Worm (Caenorhabditis elegans): ENCODE measurements around the gene F14H8.2.

Gene F14H8.2

DNA sequence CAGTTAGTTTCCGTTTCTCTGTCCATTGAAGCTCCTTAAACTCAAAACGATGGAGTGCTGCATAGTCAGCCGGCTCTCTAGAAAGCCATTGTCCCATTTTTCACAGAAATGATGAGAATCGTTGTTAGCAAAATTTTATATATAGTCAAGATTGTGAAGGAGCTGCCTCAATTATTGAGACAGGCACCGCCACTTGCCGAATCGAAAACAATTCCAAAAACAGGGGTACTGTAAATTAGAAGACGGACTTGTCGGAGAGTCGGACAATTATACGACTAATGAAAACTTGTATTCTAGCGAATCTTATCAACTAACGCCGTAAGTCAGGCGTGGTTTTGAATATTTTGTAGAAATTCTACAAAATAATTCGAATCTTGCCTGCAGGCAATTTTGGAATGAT, at the start of gene F14H8.2:
F14H8.2 (minus strand) TSS at position 101 of the 400 bp plus-strand sequence.
- TF ChIP-seq unc-55 (GFP tag; optimal IDR thresholded peaks at IDR 0.05) (no peak), mab-5 (tag; optimal IDR thresholded peaks at IDR 0.05) (no peak), ztf-11 (tag; optimal IDR thresholded peaks at IDR 0.05) (no peak), lin-13 (GFP tag; optimal IDR thresholded peaks at IDR 0.05) (no peak), sma-3 (GFP tag; optimal IDR thresholded peaks at IDR 0.05) (no peak), snpc-4 (tag; optimal IDR thresholded peaks at IDR 0.05) (no peak), R02D3.7 (tag; optimal IDR thresholded peaks at IDR 0.05) (no peak), C34F6.9 (tag; optimal IDR thresholded peaks at IDR 0.05) (no peak)

DNA sequence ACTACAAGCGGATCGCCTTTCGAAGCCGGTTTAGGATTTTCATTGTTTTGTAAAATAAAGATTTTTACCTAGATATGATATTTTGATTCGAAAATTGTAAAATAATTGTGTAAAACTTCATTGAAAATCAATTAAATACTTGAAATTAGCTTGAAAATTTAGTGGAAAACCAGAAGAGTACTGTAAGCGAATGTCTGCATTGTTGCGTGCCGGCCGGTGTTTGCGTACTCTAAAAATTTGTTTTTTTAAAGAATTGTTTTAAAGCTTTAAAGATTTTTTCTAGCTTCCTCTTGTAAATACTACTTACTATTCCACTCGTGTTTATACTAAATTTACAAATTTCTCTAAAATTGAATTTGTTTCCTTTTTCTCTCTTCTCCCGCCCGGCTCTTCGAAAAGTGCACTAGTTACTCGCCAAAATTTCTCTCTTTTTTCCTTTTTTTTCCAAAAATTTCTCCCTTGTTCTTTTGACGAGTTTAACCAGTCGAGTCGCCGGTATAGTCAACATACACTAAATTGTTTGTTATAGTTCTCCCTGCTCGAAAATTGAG, 49.4 kb upstream of the F14H8.2 start:
- TF ChIP-seq lsy-2 (tag; optimal IDR thresholded peaks at IDR 0.05) (peak in 1 of 2 experiments; percentile 70), mdl-1 (tag; optimal IDR thresholded peaks at IDR 0.05) (no peak)

DNA sequence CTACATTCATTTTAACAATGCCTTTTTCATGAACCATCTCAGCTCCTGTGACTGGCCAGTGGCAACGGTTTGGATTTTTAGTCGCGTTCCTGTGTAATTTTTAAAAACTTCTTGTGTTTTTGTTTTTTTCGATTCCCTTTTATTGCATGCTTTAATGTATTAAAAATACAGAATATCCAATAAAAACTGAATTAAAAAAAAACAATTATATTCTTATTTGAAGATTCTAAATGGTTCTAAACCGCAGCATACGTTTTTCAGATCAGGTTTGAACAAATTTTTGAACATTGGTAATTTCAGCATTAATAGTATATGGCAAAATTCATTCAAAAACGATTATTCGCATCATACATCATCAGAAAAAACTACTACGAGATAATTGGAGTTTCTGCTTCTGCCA, 48.2 kb upstream of the F14H8.2 start, which contains the start of gene dnj-3:
dnj-3 (plus strand) TSS at position 301 of the 400 bp plus-strand sequence.
- TF ChIP-seq nhr-6 (tag; optimal IDR thresholded peaks at IDR 0.05): no peak

DNA sequence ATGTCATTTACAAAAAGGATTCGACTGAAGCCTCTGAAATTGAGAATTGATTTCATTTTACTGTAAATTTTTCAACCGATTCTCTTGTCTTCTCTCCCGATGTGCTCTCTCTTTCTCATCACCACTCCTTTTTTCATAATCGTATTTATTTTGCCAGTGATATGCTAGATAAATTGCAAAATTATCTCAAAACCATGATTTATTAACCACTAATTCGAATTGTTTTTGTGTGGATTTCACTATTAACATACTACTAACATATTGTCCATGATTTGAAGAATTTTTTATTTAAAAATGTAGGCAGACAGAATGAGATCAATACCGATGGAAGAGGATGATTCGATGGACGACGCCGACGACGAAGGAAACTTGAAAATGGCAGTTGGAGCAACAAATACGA, 47.0 kb upstream of the F14H8.2 start, which contains the start of gene C25D7.10:
C25D7.10 (plus strand) TSS at position 301 of the 400 bp plus-strand sequence.
- TF ChIP-seq fos-1 (tag; optimal IDR thresholded peaks at IDR 0.05) (no peak), nhr-237 (tag; optimal IDR thresholded peaks at IDR 0.05) (no peak), peb-1 (tag; optimal IDR thresholded peaks at IDR 0.05) (no peak), F13H6.1 (tag; optimal IDR thresholded peaks at IDR 0.05) (no peak), nhr-129 (tag; optimal IDR thresholded peaks at IDR 0.05) (no peak), ztf-11 (tag; optimal IDR thresholded peaks at IDR 0.05) (no peak), ZK546.5 (tag; optimal IDR thresholded peaks at IDR 0.05) (no peak), lin-13 (GFP tag; optimal IDR thresholded peaks at IDR 0.05) (no peak), nhr-6 (tag; optimal IDR thresholded peaks at IDR 0.05) (no peak), sma-3 (GFP tag; optimal IDR thresholded peaks at IDR 0.05) (no peak), nhr-77 (tag; optimal IDR thresholded peaks at IDR 0.05) (no peak), ceh-16 (tag; optimal IDR thresholded peaks at IDR 0.05) (no peak), lsy-2 (tag; optimal IDR thresholded peaks at IDR 0.05) (no peak), gmeb-1 (tag; optimal IDR thresholded peaks at IDR 0.05) (no peak), nhr-12 (tag; optimal IDR thresholded peaks at IDR 0.05) (no peak), C34F6.9 (tag; optimal IDR thresholded peaks at IDR 0.05) (no peak)

DNA sequence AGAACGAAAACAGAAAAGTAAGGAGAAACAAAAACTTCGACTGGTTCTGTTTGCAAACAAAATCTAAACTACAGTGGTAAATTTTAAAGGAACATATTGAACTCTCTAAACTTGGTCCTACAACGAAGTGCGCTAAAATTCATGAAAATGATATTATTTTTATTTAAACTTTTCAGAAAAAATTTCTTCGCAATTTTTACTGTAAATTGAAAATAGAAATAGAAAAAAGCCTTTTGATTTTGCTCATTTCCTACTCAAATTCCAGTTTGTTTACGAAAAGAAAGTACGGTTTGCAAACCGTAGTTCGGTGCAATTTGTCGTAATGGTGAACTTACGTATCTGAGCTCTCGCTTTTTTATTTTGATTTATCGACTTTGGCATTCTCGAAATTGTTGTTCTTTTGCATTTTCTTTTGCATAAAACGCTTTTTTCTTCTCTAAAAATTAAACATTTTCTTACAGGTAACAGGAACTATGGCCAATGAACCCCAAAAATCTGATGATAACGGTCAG, 45.8 kb upstream of the F14H8.2 start, which contains the start of gene otub-1:
otub-1 (plus strand) TSS at position 462 of the 512 bp plus-strand sequence.
- TF ChIP-seq nhr-11 (tag; optimal IDR thresholded peaks at IDR 0.05) (no peak), skn-1 (tag; optimal IDR thresholded peaks at IDR 0.05) (no peak), nhr-129 (tag; optimal IDR thresholded peaks at IDR 0.05) (no peak), nhr-23 (tag; optimal IDR thresholded peaks at IDR 0.05) (no peak), R02D3.7 (tag; optimal IDR thresholded peaks at IDR 0.05) (no peak), gmeb-1 (tag; optimal IDR thresholded peaks at IDR 0.05) (no peak), C34F6.9 (tag; optimal IDR thresholded peaks at IDR 0.05) (no peak)

DNA sequence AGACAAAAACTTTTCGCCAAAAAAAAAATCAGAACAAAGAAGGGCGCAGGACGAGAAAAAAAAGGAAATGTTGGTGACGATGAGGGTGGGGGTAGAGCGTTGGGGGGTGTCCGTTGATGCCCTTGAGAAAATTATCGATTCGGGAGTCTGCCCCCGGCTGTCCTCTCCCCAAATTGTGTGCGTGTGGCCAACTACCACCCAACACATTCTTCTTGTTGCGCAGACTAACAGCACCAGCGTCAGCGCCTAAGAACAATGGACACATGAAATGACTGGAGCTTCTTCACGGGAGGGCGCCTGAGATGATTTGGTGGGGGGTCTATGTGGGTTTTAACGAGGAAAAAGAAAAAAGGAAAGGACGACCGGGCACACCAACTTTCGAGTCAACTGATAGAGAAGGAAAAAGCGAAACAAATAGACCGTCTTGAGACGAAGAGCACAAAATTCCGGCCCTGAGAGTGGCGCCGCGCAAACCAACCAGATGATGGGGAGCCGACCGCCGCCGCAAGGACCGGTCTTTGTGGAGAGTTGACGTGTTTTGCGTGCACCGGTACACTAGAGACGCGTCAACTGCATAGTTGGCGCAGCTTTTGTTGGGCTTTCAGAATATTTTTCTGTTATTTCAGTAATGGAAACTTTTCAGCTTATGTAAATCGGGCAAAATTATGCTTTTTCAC, 45.1 kb upstream of the F14H8.2 start, which contains the start of gene C25D7.9:
C25D7.9 (plus strand) TSS at position 68 of the 677 bp plus-strand sequence.
- TF ChIP-seq ztf-1 (GFP tag; conservative IDR thresholded peaks at IDR 0.05): no peak
- TF ChIP-seq unc-39 (tag; optimal IDR thresholded peaks at IDR 0.05): no peak
- peak; percentile 29 for TF ChIP-seq C34F6.9 (tag; optimal IDR thresholded peaks at IDR 0.05)
- no peak for TF ChIP-seq mbf-1 (tag; optimal IDR thresholded peaks at IDR 0.05)
- peak; percentile 9 for TF ChIP-seq F13H6.1 (tag; optimal IDR thresholded peaks at IDR 0.05)
- TF ChIP-seq ceh-82 (tag; optimal IDR thresholded peaks at IDR 0.05): no peak
- TF ChIP-seq zag-1 (tag; optimal IDR thresholded peaks at IDR 0.05): peak; percentile 51
- no peak for TF ChIP-seq sem-4 (tag; optimal IDR thresholded peaks at IDR 0.05)
- TF ChIP-seq snpc-4 (tag; optimal IDR thresholded peaks at IDR 0.05): no peak
- TF ChIP-seq nhr-23 (tag; optimal IDR thresholded peaks at IDR 0.05): no peak
- no peak for TF ChIP-seq alr-1 (tag; optimal IDR thresholded peaks at IDR 0.05)
- no peak for TF ChIP-seq nhr-6 (tag; optimal IDR thresholded peaks at IDR 0.05)
- TF ChIP-seq peb-1 (tag; optimal IDR thresholded peaks at IDR 0.05): no peak
- TF ChIP-seq elt-1 (tag; optimal IDR thresholded peaks at IDR 0.05): no peak
- peak; percentile 10 for TF ChIP-seq gmeb-1 (tag; optimal IDR thresholded peaks at IDR 0.05)
- no peak for TF ChIP-seq elt-3 (tag; optimal IDR thresholded peaks at IDR 0.05)
- TF ChIP-seq unc-62 (GFP tag; optimal IDR thresholded peaks at IDR 0.05): no peak
- TF ChIP-seq fos-1 (tag; optimal IDR thresholded peaks at IDR 0.05): no peak
- no peak for TF ChIP-seq ztf-4 (tag; optimal IDR thresholded peaks at IDR 0.05)
- no peak for TF ChIP-seq nhr-21 (tag; optimal IDR thresholded peaks at IDR 0.05)
- no peak for TF ChIP-seq egl-27 (tag; optimal IDR thresholded peaks at IDR 0.05)
- TF ChIP-seq Y55F3AM.14 (GFP tag; optimal IDR thresholded peaks at IDR 0.05): no peak
- TF ChIP-seq nhr-237 (tag; optimal IDR thresholded peaks at IDR 0.05): no peak
- no peak for TF ChIP-seq nhr-11 (tag; optimal IDR thresholded peaks at IDR 0.05)
- TF ChIP-seq aly-2 (tag; optimal IDR thresholded peaks at IDR 0.05): no peak
- TF ChIP-seq sma-3 (GFP tag; optimal IDR thresholded peaks at IDR 0.05): no peak
- TF ChIP-seq skn-1 (tag; optimal IDR thresholded peaks at IDR 0.05): no peak

Data from whole organism, L2 larva.